Fruit fly (Drosophila melanogaster) whole organism, wandering third instar larva: Measurements from ENCODE around the gene CG42537.

Experiments used
- Abd-B ChIP-seq: fragments of >200 bp; optimal IDR thresholded peaks from 2 replicates; lab custom pipeline; 2017; ENCODE audit warnings: missing biosample characterization, missing genetic modification characterization
- CG32264 ChIP-seq: fragments of 200-800 bp; sonication (Bioruptor generic); optimal IDR thresholded peaks from 2 replicates; lab custom pipeline; 2016; ENCODE audit warnings: missing biosample characterization, missing genetic modification characterization
- OdsH ChIP-seq: fragments of 200-800 bp; sonication (Bioruptor generic); optimal IDR thresholded peaks from 2 replicates; lab custom pipeline; 2016; ENCODE audit warnings: missing biosample characterization, mild to moderate bottlenecking, missing genetic modification characterization
- br ChIP-seq: fragments of 200-800 bp; sonication (Bioruptor generic); optimal IDR thresholded peaks from 2 replicates; lab custom pipeline; 2016; ENCODE audit warnings: missing biosample characterization, missing genetic modification characterization
- dl ChIP-seq, 2 experiments: fragments of 175-275, 200-275 bp in 1 of 2; fragments of 200-275 bp in 1 of 2; sonication (Bioruptor generic); optimal IDR thresholded peaks; lab custom pipeline; 2018; ENCODE audit warnings: mild to moderate bottlenecking in 2 of 2, missing biosample characterization in 2 of 2, missing genetic modification characterization in 2 of 2, moderate library complexity in 2 of 2; ENCODE audit not compliant: partially characterized antibody in 2 of 2, insufficient read depth in 1 of 2
- fru ChIP-seq: fragments of 200-800 bp; sonication (Bioruptor generic); optimal IDR thresholded peaks from 3 replicates; lab custom pipeline; 2016; ENCODE audit warnings: missing biosample characterization, mild to moderate bottlenecking, missing genetic modification characterization
- lola ChIP-seq: fragments of >200 bp; optimal IDR thresholded peaks from 2 replicates; lab custom pipeline; 2017; ENCODE audit warnings: missing biosample characterization, missing genetic modification characterization
- pan ChIP-seq: fragments of >200 bp; optimal IDR thresholded peaks from 2 replicates; lab custom pipeline; 2017
- psq ChIP-seq: fragments of 200-800 bp; sonication (Bioruptor generic); optimal IDR thresholded peaks from 3 replicates; lab custom pipeline; 2017; ENCODE audit warnings: missing biosample characterization, mild to moderate bottlenecking, missing genetic modification characterization, moderate library complexity
- sv ChIP-seq: fragments of 200-800 bp; sonication (Bioruptor generic); optimal IDR thresholded peaks from 3 replicates; lab custom pipeline; 2016; ENCODE audit warnings: missing biosample characterization, missing genetic modification characterization
- tai ChIP-seq: sonication (Bioruptor generic); optimal IDR thresholded peaks from 2 replicates; lab custom pipeline; 2016; ENCODE audit warnings: missing biosample characterization, missing genetic modification characterization

DNA sequence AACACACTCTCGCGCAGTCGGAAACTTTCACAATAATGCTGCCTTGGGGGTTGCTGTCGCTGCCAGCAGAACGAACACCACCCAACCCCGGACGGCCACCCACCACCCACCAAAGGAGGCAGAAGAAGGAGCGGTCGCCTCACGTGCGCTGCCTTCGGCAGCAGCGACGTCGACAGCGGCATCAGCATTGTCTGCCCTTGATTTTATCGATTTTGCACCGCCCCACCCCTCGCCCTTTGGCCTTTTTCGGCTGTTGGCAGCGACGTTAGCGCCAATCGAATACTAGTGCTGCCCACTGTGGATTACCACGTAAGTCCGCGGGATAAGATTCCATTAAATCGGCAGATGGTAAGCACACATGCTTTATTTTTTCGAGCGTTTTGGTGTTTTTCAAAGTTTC lies 41.5 kb downstream of the CG42537 start:
- TF ChIP-seq Abd-B (GFP tag; lab: Kevin White, UChicago) (no peak), br (no peak), pan (lab: Kevin White, UChicago) (no peak), psq (GFP tag; lab: Kevin White, UChicago) (no peak), CG32264 (GFP tag; lab: Kevin White, UChicago) (no peak), tai (no peak), sv (GFP tag; lab: Kevin White, UChicago) (no peak), dl (GFP tag; optimal IDR thresholded peaks at IDR 0.05; lab: Kevin White, UChicago; ENCODE audit: insufficient read depth in 1 of 2, partially characterized antibody in 2 of 2) (no peak), OdsH (GFP tag; lab: Kevin White, UChicago) (no peak), lola (GFP tag; lab: Kevin White, UChicago) (no peak), fru (GFP tag; lab: Kevin White, UChicago) (no peak)
